Worm (Caenorhabditis elegans) whole organism, L4/young adult: ENCODE data around the gene ZK1290.10.

Experiments
- W03F9.2 ChIP-seq: fragments of 150-350 bp; optimal IDR thresholded peaks from 2 replicates; lab custom pipeline; 2014; ENCODE audit warnings: missing biosample characterization, missing genetic modification characterization
- him-1 ChIP-seq: sonication (generic microtip); optimal IDR thresholded peaks from 2 replicates; lab custom pipeline; 2016; ENCODE audit warnings: missing genotype, missing genetic modification reagents, missing genetic modification characterization, missing compliant biosample characterization

DNA sequence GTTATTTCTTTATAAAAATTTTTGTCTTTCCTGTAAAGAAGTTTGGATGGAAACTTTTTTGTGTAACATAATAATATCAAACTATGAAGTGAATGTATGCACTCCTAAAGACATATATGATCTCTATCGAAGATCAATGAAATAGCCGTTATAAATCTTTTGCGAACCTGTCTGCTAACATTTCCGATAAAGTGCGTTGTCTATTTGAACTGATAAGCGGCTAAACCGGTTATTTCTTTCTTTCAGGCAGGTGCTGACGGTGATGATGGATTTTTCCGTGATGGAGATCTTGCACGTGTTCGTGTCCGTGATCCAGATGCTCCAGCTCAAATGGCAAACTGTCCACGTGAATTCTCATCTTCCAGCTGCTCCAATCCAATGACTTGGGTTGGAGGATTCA lies 22.2 kb downstream of the ZK1290.10 start:
- no peak for TF ChIP-seq him-1 (tag; lab: Kevin White, UChicago)
- no peak for TF ChIP-seq W03F9.2
